Worm (Caenorhabditis elegans) whole organism, young adult: Measurements from ENCODE around the gene C10G8.3.

Experiments
- B0035.1 ChIP-seq: sonication (generic microtip); optimal IDR thresholded peaks from 2 replicates; lab custom pipeline; 2016; ENCODE audit warnings: missing genetic modification characterization, mild to moderate bottlenecking, missing compliant biosample characterization, missing genotype, missing genetic modification reagents
- C06A6.2 ChIP-seq: fragments of 200-800 bp; sonication (Bioruptor generic); conservative IDR thresholded peaks from 2 replicates; pipeline ENCODE4 v1.3.6; 2022; ENCODE audit warnings: missing genetic modification characterization, missing compliant biosample characterization
- F10E7.11 ChIP-seq: sonication (generic microtip); optimal IDR thresholded peaks from 2 replicates; lab custom pipeline; 2017; ENCODE audit warnings: mild to moderate bottlenecking, missing genetic modification characterization, moderate library complexity, missing compliant biosample characterization
- F22D6.2 ChIP-seq: sonication (generic microtip); optimal IDR thresholded peaks from 2 replicates; lab custom pipeline; 2016; ENCODE audit warnings: mild to moderate bottlenecking, missing genetic modification characterization, missing compliant biosample characterization
- F33H1.4 ChIP-seq: fragments of 200-800 bp; sonication (Bioruptor generic); IDR thresholded peaks from 2 replicates; pipeline ENCODE4 v1.3.6; 2022; ENCODE audit warnings: missing genetic modification reagents, missing genetic modification characterization, missing compliant biosample characterization
- F37B4.10 ChIP-seq: fragments of 200-800 bp; sonication (Bioruptor generic); IDR thresholded peaks from 2 replicates; pipeline ENCODE4 v1.3.6; 2022; ENCODE audit warnings: missing genetic modification characterization, missing compliant biosample characterization
- F49E8.2 ChIP-seq: sonication (generic microtip); optimal IDR thresholded peaks from 3 replicates; lab custom pipeline; 2017; ENCODE audit warnings: missing genetic modification characterization, mild to moderate bottlenecking, missing compliant biosample characterization, antibody characterized with exemption, moderate library complexity; ENCODE audit not compliant: insufficient read depth
- F55B11.4 ChIP-seq: sonication (generic microtip); optimal IDR thresholded peaks from 2 replicates; lab custom pipeline; 2016; ENCODE audit warnings: missing compliant biosample characterization, missing genetic modification characterization, borderline replicate concordance; ENCODE audit not compliant: insufficient read depth
- F57A8.1 ChIP-seq: fragments of 200-800 bp; sonication (Bioruptor generic); optimal IDR thresholded peaks from 2 replicates; lab custom pipeline; 2018; ENCODE audit warnings: mild to moderate bottlenecking, missing genetic modification characterization, moderate library complexity, missing compliant biosample characterization
- F57C9.4 ChIP-seq: sonication (generic microtip); optimal IDR thresholded peaks from 2 replicates; lab custom pipeline; 2017; ENCODE audit warnings: mild to moderate bottlenecking, missing genetic modification characterization, missing compliant biosample characterization
- T26A5.8 ChIP-seq: sonication (generic microtip); optimal IDR thresholded peaks from 2 replicates; lab custom pipeline; 2016; ENCODE audit warnings: missing genetic modification characterization, missing compliant biosample characterization
- Y53F4B.3 ChIP-seq: fragments of 200-800 bp; sonication (Bioruptor generic); IDR thresholded peaks from 2 replicates; pipeline ENCODE4 v1.3.6; 2022; ENCODE audit warnings: missing genetic modification reagents, missing genetic modification characterization, missing compliant biosample characterization
- Y67H2A.10 ChIP-seq: fragments of 200-800 bp; sonication (Bioruptor generic); conservative IDR thresholded peaks from 2 replicates; pipeline ENCODE4 v1.3.6; 2022; ENCODE audit warnings: missing genetic modification reagents, missing genetic modification characterization, missing compliant biosample characterization
- Y95B8A.8 ChIP-seq: fragments of 200-800 bp; sonication (Bioruptor generic); IDR thresholded peaks from 2 replicates; pipeline ENCODE4 v1.3.6; 2022; ENCODE audit warnings: missing genetic modification reagents, missing genetic modification characterization, missing compliant biosample characterization
- ama-1 ChIP-seq, 3 experiments: fragments of 150-350 bp in 1 of 3; sonication (generic microtip) in 2 of 3; optimal IDR thresholded peaks; 2 replicates each; lab custom pipeline; 2014 to 2018; ENCODE audit warnings: missing biosample characterization in 2 of 3, missing genetic modification characterization in 2 of 3, missing genetic modification reagents in 2 of 3
- athp-1 ChIP-seq: sonication (generic microtip); optimal IDR thresholded peaks from 2 replicates; lab custom pipeline; 2017; ENCODE audit warnings: mild to moderate bottlenecking, missing genetic modification characterization, missing compliant biosample characterization
- attf-6 ChIP-seq: fragments of 200-800 bp; sonication (Bioruptor generic); IDR thresholded peaks from 2 replicates; pipeline ENCODE4 v1.3.6; 2022; ENCODE audit warnings: missing genetic modification reagents, missing genetic modification characterization, missing compliant biosample characterization
- bed-2 ChIP-seq: fragments of 200-800 bp; sonication (Bioruptor generic); IDR thresholded peaks from 2 replicates; pipeline ENCODE4 v1.3.6; 2022; ENCODE audit warnings: missing genetic modification reagents, missing genetic modification characterization, missing compliant biosample characterization
- ccch-3 ChIP-seq: fragments of 200-800 bp; sonication (Bioruptor generic); optimal IDR thresholded peaks from 2 replicates; lab custom pipeline; 2018; ENCODE audit warnings: mild to moderate bottlenecking, missing genetic modification characterization, missing compliant biosample characterization
- cebp-2 ChIP-seq: fragments of 200-800 bp; sonication (Bioruptor generic); IDR thresholded peaks from 2 replicates; pipeline ENCODE4 v1.3.6; 2022; ENCODE audit warnings: missing genetic modification characterization, missing compliant biosample characterization
- ceh-100 ChIP-seq: fragments of 200-800 bp; sonication (Bioruptor generic); IDR thresholded peaks from 2 replicates; pipeline ENCODE4 v1.3.6; 2022; ENCODE audit warnings: missing genetic modification reagents, missing genetic modification characterization, missing compliant biosample characterization
- ceh-40 ChIP-seq: fragments of 200-800 bp; sonication (Bioruptor generic); IDR thresholded peaks from 2 replicates; pipeline ENCODE4 v1.3.6; 2022; ENCODE audit warnings: missing genetic modification characterization, missing compliant biosample characterization
- die-1 ChIP-seq: sonication (generic microtip); optimal IDR thresholded peaks from 2 replicates; lab custom pipeline; 2016; ENCODE audit warnings: missing genotype, mild to moderate bottlenecking, missing genetic modification characterization, missing compliant biosample characterization
- dpl-1 ChIP-seq: fragments of 150-350 bp; optimal IDR thresholded peaks from 2 replicates; lab custom pipeline; 2014; ENCODE audit warnings: missing biosample characterization, missing genetic modification reagents, missing genetic modification characterization
- egl-18 ChIP-seq: fragments of 200-800 bp; sonication (Bioruptor generic); IDR thresholded peaks from 2 replicates; pipeline ENCODE4 v1.3.6; 2022; ENCODE audit warnings: missing genetic modification reagents, missing genetic modification characterization, missing compliant biosample characterization
- fkh-3 ChIP-seq: sonication (generic microtip); optimal IDR thresholded peaks from 2 replicates; lab custom pipeline; 2016; ENCODE audit warnings: mild to moderate bottlenecking, missing genetic modification characterization, missing compliant biosample characterization
- hlh-12 ChIP-seq: sonication (generic microtip); optimal IDR thresholded peaks from 2 replicates; lab custom pipeline; 2016; ENCODE audit warnings: missing genetic modification characterization, missing compliant biosample characterization
- lag-1 ChIP-seq: fragments of 200-800 bp; sonication (Bioruptor generic); IDR thresholded peaks from 2 replicates; pipeline ENCODE4 v1.3.6; 2022; ENCODE audit warnings: missing genetic modification reagents, missing genetic modification characterization, missing compliant biosample characterization
- lin-54 ChIP-seq: fragments of 200-800 bp; sonication (Bioruptor generic); optimal IDR thresholded peaks from 2 replicates; lab custom pipeline; 2018; ENCODE audit warnings: mild to moderate bottlenecking, missing genetic modification characterization, missing compliant biosample characterization
- lir-1 ChIP-seq: fragments of 200-800 bp; sonication (Bioruptor generic); conservative IDR thresholded peaks from 2 replicates; pipeline ENCODE4 v1.3.6; 2022; ENCODE audit warnings: missing genetic modification reagents, missing genetic modification characterization, missing compliant biosample characterization
- mel-28 ChIP-seq: sonication (generic microtip); optimal IDR thresholded peaks from 2 replicates; lab custom pipeline; 2016; ENCODE audit warnings: borderline replicate concordance, mild to moderate bottlenecking, missing genetic modification characterization, missing compliant biosample characterization
- mxl-1 ChIP-seq: sonication (generic microtip); optimal IDR thresholded peaks from 2 replicates; lab custom pipeline; 2016; ENCODE audit warnings: missing genetic modification characterization, missing compliant biosample characterization
- nfya-1 ChIP-seq: sonication (generic microtip); optimal IDR thresholded peaks from 2 replicates; lab custom pipeline; 2017; ENCODE audit warnings: antibody characterized with exemption, missing compliant biosample characterization, missing genetic modification characterization, borderline replicate concordance; ENCODE audit not compliant: insufficient read depth
- nfya-2 ChIP-seq: fragments of 200-800 bp; sonication (Bioruptor generic); IDR thresholded peaks from 2 replicates; pipeline ENCODE4 v1.3.6; 2022; ENCODE audit warnings: missing genetic modification reagents, missing genetic modification characterization, missing compliant biosample characterization
- nhr-80 ChIP-seq: sonication (generic microtip); optimal IDR thresholded peaks from 2 replicates; lab custom pipeline; 2016; ENCODE audit warnings: missing genetic modification characterization, missing compliant biosample characterization
- nhr-90 ChIP-seq: sonication (generic microtip); optimal IDR thresholded peaks from 2 replicates; lab custom pipeline; 2016; ENCODE audit warnings: missing genotype, mild to moderate bottlenecking, missing genetic modification characterization, missing compliant biosample characterization
- pha-4 ChIP-seq: fragments of 150-350 bp; sonication (generic microtip); optimal IDR thresholded peaks from 2 replicates; lab custom pipeline; 2014; ENCODE audit warnings: missing biosample characterization, missing genetic modification reagents, missing genetic modification characterization
- rcor-1 ChIP-seq: fragments of 200-800 bp; sonication (Bioruptor generic); IDR thresholded peaks from 2 replicates; pipeline ENCODE4 v1.3.6; 2022; ENCODE audit warnings: missing genetic modification reagents, missing genetic modification characterization, missing compliant biosample characterization
- repo-1 ChIP-seq: sonication (generic microtip); optimal IDR thresholded peaks from 2 replicates; lab custom pipeline; 2017; ENCODE audit warnings: mild to moderate bottlenecking, missing genetic modification characterization, missing compliant biosample characterization
- rpc-1 ChIP-seq, 2 experiments: fragments of 150-350 bp in 1 of 2; sonication (generic microtip) in 1 of 2; optimal IDR thresholded peaks; 2 replicates each; lab custom pipeline; 2014 to 2018; ENCODE audit warnings: missing biosample characterization in 1 of 2, missing genetic modification characterization in 1 of 2, missing genetic modification reagents in 1 of 2, missing genotype in 1 of 2
- sea-2 ChIP-seq: fragments of 200-800 bp; sonication (Bioruptor generic); IDR thresholded peaks from 2 replicates; pipeline ENCODE4 v1.3.6; 2022; ENCODE audit warnings: missing genetic modification characterization, missing compliant biosample characterization
- snpc-3.4 ChIP-seq: sonication (generic microtip); optimal IDR thresholded peaks from 2 replicates; lab custom pipeline; 2017; ENCODE audit warnings: missing genetic modification characterization, mild to moderate bottlenecking, missing compliant biosample characterization, antibody characterized with exemption, moderate library complexity, missing genotype, missing genetic modification reagents
- snpc-4 ChIP-seq, 5 experiments: fragments of 150-350 bp in 1 of 5; sonication (generic microtip) in 4 of 5; optimal IDR thresholded peaks; 2 replicates each; lab custom pipeline; 2014 to 2018; ENCODE audit warnings: missing genetic modification characterization in 5 of 5, missing biosample characterization in 3 of 5, antibody characterized with exemption in 2 of 5, mild to moderate bottlenecking in 2 of 5, missing compliant biosample characterization in 2 of 5, missing genotype in 2 of 5, moderate library complexity in 2 of 5, missing genetic modification reagents in 1 of 5
- tlf-1 ChIP-seq: fragments of 200-800 bp; sonication (Bioruptor generic); optimal IDR thresholded peaks from 2 replicates; lab custom pipeline; 2018; ENCODE audit warnings: mild to moderate bottlenecking, missing genetic modification characterization, missing compliant biosample characterization
- unc-130 ChIP-seq: sonication (generic microtip); optimal IDR thresholded peaks from 2 replicates; lab custom pipeline; 2016; ENCODE audit warnings: missing genetic modification reagents, missing genetic modification characterization, missing compliant biosample characterization
- unc-62 ChIP-seq: fragments of 150-350 bp; optimal IDR thresholded peaks from 2 replicates; lab custom pipeline; 2014; ENCODE audit warnings: missing biosample characterization, missing genetic modification reagents, missing genetic modification characterization
- ztf-3 ChIP-seq: fragments of 200-800 bp; sonication (Bioruptor generic); optimal IDR thresholded peaks from 2 replicates; lab custom pipeline; 2018; ENCODE audit warnings: mild to moderate bottlenecking, missing genetic modification characterization, missing compliant biosample characterization

C10G8.3 gene

ce11 chrV:5274974-5275373 is 37.6 kb upstream of the C10G8.3 start (continued):
- TF ChIP-seq lir-1 (GFP tag; lab: Robert Waterston, UW) (no peak), athp-1 (tag; lab: Kevin White, UChicago) (no peak), Y67H2A.10 (GFP tag; lab: Robert Waterston, UW) (no peak), snpc-4 (GFP tag; optimal IDR thresholded peaks at IDR 0.05; lab: Kevin White, UChicago) (no peak), snpc-4 (tag; optimal IDR thresholded peaks at IDR 0.05; lab: Kevin White, UChicago) (no peak), unc-62 (GFP tag; lab: Kevin White, UChicago) (no peak), nfya-1 (tag; lab: Kevin White, UChicago) (no peak), rpc-1 (optimal IDR thresholded peaks at IDR 0.05; lab: Kevin White, UChicago) (no peak), rpc-1 (tag; optimal IDR thresholded peaks at IDR 0.05; lab: Kevin White, UChicago) (no peak), ztf-3 (GFP tag; lab: Kevin White, UChicago) (no peak), attf-6 (no peak), lag-1 (no peak), ceh-40 (GFP tag; lab: Robert Waterston, UW) (no peak), Y53F4B.3 (GFP tag; lab: Robert Waterston, UW) (no peak), sea-2 (GFP tag; lab: Robert Waterston, UW) (no peak), ama-1 (optimal IDR thresholded peaks at IDR 0.05; lab: Kevin White, UChicago) (no peak), ama-1 (GFP tag; optimal IDR thresholded peaks at IDR 0.05; lab: Kevin White, UChicago) (no peak), F57A8.1 (GFP tag; lab: Kevin White, UChicago) (no peak), fkh-3 (no peak), F22D6.2 (tag; lab: Kevin White, UChicago) (no peak), T26A5.8 (tag; lab: Kevin White, UChicago) (no peak), F57C9.4 (no peak), repo-1 (tag; lab: Kevin White, UChicago) (no peak), F33H1.4 (GFP tag; lab: Robert Waterston, UW) (peak; percentile 19; the same call in 1 of the 2 replicates), tlf-1 (GFP tag; lab: Kevin White, UChicago) (no peak), nhr-90 (no peak), F55B11.4 (tag; lab: Kevin White, UChicago) (no peak), nhr-80 (tag; lab: Kevin White, UChicago) (peak; percentile 8), ceh-100 (GFP tag; lab: Robert Waterston, UW) (no peak), F10E7.11 (no peak)

- no peak for TF ChIP-seq mel-28 (tag; lab: Kevin White, UChicago)
- TF ChIP-seq unc-62 (GFP tag; lab: Kevin White, UChicago), result no peak
- no peak for TF ChIP-seq F37B4.10 (GFP tag; lab: Robert Waterston, UW)
- no peak for TF ChIP-seq C06A6.2 (GFP tag; lab: Robert Waterston, UW)
- TF ChIP-seq die-1, result peak; percentile 38
- TF ChIP-seq nfya-2 (GFP tag; lab: Robert Waterston, UW), result no peak
- no peak for TF ChIP-seq F55B11.4 (tag; lab: Kevin White, UChicago)
- TF ChIP-seq rcor-1 (GFP tag; lab: Robert Waterston, UW), result no peak
- peak; percentile 52 for TF ChIP-seq F49E8.2 (tag; lab: Kevin White, UChicago)
- no peak for TF ChIP-seq Y95B8A.8
- no peak for TF ChIP-seq bed-2 (GFP tag; lab: Robert Waterston, UW)
- TF ChIP-seq mxl-1, result no peak
- TF ChIP-seq unc-130 (GFP tag; lab: Kevin White, UChicago), result no peak
- no peak for TF ChIP-seq dpl-1 (GFP tag; lab: Kevin White, UChicago)
- TF ChIP-seq ccch-3 (GFP tag; lab: Kevin White, UChicago), result no peak
- TF ChIP-seq F57A8.1 (GFP tag; lab: Kevin White, UChicago), result no peak
- no peak for TF ChIP-seq egl-18
- TF ChIP-seq F33H1.4 (GFP tag; lab: Robert Waterston, UW), result peak; percentile 26
- no peak for TF ChIP-seq snpc-3.4 (tag; lab: Kevin White, UChicago)
- TF ChIP-seq hlh-12 (tag; lab: Kevin White, UChicago), result no peak
- no peak for TF ChIP-seq cebp-2
- no peak for TF ChIP-seq B0035.1 (tag; lab: Kevin White, UChicago)
- TF ChIP-seq lin-54 (GFP tag; lab: Kevin White, UChicago), result peak; percentile 33
- TF ChIP-seq pha-4 (tag; lab: Kevin White, UChicago), result no peak
These were observed 37.0 kb upstream of the C10G8.3 start for ce11 chrV:5275426-5276007.
